Worm (Caenorhabditis elegans): Measurements from ENCODE around the gene F19F10.11.

F19F10.11 gene

DNA sequence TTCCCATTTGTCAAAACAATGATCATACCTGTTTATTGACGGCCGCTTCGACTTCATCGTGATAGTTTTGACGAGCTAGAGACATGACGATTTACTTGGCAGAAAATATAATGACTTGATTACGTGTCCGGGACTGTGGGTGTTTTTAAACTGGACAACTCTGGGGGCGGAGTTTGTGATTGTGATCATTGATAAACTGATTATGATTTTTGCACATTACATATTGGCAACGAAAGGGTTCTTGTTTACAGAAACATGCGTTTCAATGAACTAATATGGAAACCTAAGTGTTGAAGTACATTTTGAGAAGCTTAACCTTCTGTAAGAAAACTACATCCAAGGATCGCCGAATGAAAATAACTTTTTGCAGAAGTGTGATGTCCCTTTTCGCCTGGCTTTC lies 40.0 kb downstream of the F19F10.11 start, which contains the start of gene ftn-1:
TSS of gene ftn-1 (minus strand) at position 101 of the 400 bp plus-strand sequence.
- TF ChIP-seq him-1 (tag; optimal IDR thresholded peaks at IDR 0.05) (no peak), W03F9.2 (tag; optimal IDR thresholded peaks at IDR 0.05) (no peak), dao-5 (tag; optimal IDR thresholded peaks at IDR 0.05) (no peak)

DNA sequence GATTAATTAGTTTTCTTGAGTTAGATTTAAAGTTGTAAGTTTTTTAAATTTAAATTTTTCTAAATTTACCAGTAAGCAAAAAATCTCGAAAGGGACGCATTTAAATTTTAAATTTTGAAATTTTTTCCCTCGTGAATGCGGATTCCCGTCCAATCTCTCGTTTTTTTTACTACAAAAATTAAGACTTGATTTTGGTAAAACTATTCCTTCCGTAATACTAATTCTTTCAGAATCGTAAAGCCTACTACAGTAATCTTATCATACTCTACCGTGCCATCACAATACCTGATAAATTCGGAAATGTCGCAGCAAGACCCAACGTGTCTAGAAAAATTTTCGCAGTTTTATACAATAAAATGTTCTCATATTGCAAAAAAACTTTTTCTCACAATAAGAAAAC lies 42.3 kb downstream of the F19F10.11 start, which contains the start of the genes C54F6.19 and nhx-3:
TSS of gene C54F6.19 (plus strand) at position 301 of the 400 bp plus-strand sequence.
TSS of gene nhx-3 (minus strand) at position 337 of the 400 bp plus-strand sequence.
- TF ChIP-seq W03F9.2 (tag; optimal IDR thresholded peaks at IDR 0.05) (no peak), him-1 (tag; optimal IDR thresholded peaks at IDR 0.05) (no peak), dao-5 (tag; optimal IDR thresholded peaks at IDR 0.05) (no peak)

DNA sequence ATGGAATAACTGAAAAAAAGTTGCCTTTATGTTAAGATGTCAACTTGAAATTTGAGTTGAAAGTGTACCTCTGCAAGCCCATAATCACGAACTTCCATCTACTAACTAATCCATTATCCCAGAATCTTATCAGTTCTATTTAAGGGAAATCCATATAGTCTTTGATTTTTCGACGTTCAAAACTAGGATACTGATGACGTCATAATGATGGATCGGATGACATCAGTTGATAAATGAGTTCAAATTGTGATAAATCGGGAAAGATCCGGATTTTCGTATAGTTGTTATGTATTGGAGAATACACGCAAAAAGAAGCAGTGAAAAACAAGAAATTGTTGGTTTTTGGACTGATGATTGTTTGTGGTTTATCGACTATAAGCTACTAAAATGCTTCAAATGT lies 43.8 kb downstream of the F19F10.11 start:
- TF ChIP-seq him-1 (tag; optimal IDR thresholded peaks at IDR 0.05): no peak
- no peak for TF ChIP-seq dao-5 (tag; optimal IDR thresholded peaks at IDR 0.05)
- no peak for TF ChIP-seq W03F9.2 (tag; optimal IDR thresholded peaks at IDR 0.05)

DNA sequence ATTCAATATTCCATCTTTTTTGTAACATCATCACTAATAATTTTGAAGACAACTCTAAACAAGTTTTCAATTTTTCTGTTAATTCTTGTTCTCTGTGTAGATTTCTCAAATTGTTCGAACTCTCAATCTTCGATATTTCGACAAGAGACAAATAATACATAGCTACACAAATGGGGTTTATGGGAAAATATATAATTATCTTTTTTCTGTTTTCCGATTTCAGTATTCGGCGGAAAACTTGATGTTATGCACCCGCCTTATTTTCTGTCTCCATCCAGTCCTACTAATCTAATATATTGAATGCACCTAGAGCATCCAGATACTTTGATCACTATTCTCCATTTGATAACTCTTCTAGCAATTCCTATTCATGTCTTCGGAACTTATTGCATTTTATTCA lies 48.5 kb downstream of the F19F10.11 start, which contains the start of gene srh-268:
TSS of gene srh-268 (plus strand) at position 301 of the 400 bp plus-strand sequence.
- TF ChIP-seq him-1 (tag; optimal IDR thresholded peaks at IDR 0.05) (no peak), W03F9.2 (tag; optimal IDR thresholded peaks at IDR 0.05) (no peak), dao-5 (tag; optimal IDR thresholded peaks at IDR 0.05) (no peak)

DNA sequence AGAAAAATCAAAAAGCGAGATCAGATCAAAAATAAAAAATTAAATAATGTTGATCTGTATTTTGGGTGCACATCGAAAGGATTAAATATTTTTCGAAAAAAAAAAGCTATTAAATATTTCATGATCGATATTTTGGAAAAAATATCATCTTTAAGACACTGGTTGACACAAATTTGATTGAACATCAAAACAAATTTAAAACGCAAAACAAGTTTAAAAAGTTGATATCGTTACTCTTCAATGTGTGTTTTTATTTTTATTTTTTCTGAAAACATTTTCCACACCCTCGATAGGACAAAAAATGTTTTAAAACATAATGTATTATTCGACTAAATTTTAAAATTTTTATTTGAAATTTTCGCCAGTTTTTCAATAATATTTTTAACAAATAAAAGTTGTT lies 49.5 kb downstream of the F19F10.11 start, which contains the start of gene C54F6.12:
TSS of gene C54F6.12 (minus strand) at position 101 of the 400 bp plus-strand sequence.
- TF ChIP-seq dao-5 (tag; optimal IDR thresholded peaks at IDR 0.05): no peak
- no peak for TF ChIP-seq him-1 (tag; optimal IDR thresholded peaks at IDR 0.05)
- no peak for TF ChIP-seq W03F9.2 (tag; optimal IDR thresholded peaks at IDR 0.05)

DNA sequence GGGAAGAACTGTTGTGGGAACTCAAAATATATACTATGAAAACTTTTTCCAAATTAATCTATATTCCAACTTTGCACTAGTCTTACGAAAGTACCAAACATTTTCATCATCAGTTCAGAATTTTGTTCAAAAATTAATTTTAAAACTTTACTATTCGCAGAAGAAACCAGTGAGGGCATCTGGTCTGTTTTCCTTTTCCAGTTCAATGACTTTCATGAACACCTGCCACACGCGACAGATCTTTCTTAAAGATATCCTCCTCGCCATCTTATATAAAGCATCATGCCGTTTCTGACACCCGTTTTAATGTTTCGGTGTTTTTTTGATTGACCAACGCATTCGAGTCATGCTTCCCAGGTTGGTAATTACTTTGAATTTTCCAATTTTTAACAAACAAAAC lies 54.6 kb downstream of the F19F10.11 start, which contains the start of gene C54F6.3:
TSS of gene C54F6.3 (plus strand) at position 301 of the 400 bp plus-strand sequence.
- TF ChIP-seq him-1 (tag; optimal IDR thresholded peaks at IDR 0.05): no peak
- TF ChIP-seq dao-5 (tag; optimal IDR thresholded peaks at IDR 0.05): no peak
- TF ChIP-seq W03F9.2 (tag; optimal IDR thresholded peaks at IDR 0.05): no peak
